Worm (Caenorhabditis elegans): ENCODE data around the gene syf-2.

DNA sequence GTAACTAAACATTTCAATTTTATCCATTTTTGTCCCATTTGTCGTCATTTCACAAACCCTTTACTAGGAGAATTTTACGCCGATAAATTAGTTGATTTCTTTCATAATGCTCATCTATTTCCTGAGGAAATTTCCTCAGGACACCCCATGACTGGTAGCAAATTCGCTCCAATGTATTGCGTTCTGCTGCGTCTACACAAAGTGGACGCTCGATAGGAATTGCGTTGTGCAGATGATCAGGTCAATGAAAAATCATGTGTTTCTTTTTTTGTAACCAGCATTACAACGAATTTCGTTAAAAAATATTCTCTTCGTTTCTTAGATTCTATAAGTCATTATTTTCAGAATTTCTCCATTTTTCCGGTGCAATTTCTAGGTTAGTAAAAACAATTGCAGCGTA lies 19.9 kb upstream of the syf-2 start, which contains the start of gene epg-4:
- TF ChIP-seq nhr-25 (tag; optimal IDR thresholded peaks at IDR 0.05) = no peak
- no peak for TF ChIP-seq ztf-11 (tag; optimal IDR thresholded peaks at IDR 0.05)
- TF ChIP-seq fkh-10 (GFP tag; optimal IDR thresholded peaks at IDR 0.05) = no peak
- no peak for TF ChIP-seq nhr-23 (tag; optimal IDR thresholded peaks at IDR 0.05)
- TF ChIP-seq snpc-4 (tag; optimal IDR thresholded peaks at IDR 0.05) = peak; percentile 42
- TF ChIP-seq ama-1 (optimal IDR thresholded peaks at IDR 0.05) = no peak
- no peak for TF ChIP-seq R02D3.7 (tag; optimal IDR thresholded peaks at IDR 0.05)
- TF ChIP-seq zag-1 (tag; optimal IDR thresholded peaks at IDR 0.05) = no peak
- no peak for TF ChIP-seq nhr-12 (tag; optimal IDR thresholded peaks at IDR 0.05)
